Worm (Caenorhabditis elegans) whole organism, L4 larva: ENCODE results near the gene C06B3.6.

Experiments used
- D1046.2 ChIP-seq: fragments of 200-800 bp; sonication (Bioruptor generic); IDR thresholded peaks from 2 replicates; pipeline ENCODE4 v1.3.6; 2022; ENCODE audit warnings: missing genetic modification characterization, missing compliant biosample characterization
- F10B5.3 ChIP-seq: sonication (generic microtip); optimal IDR thresholded peaks from 2 replicates; lab custom pipeline; 2016; ENCODE audit warnings: mild to moderate bottlenecking, missing genetic modification characterization, missing compliant biosample characterization
- F49E8.2 ChIP-seq: sonication (generic microtip); optimal IDR thresholded peaks from 2 replicates; lab custom pipeline; 2016; ENCODE audit warnings: missing compliant biosample characterization, mild to moderate bottlenecking, missing genetic modification characterization, borderline replicate concordance
- T26A8.4 ChIP-seq: fragments of 200-800 bp; sonication (Bioruptor generic); IDR thresholded peaks from 2 replicates; pipeline ENCODE4 v1.3.6; 2022; ENCODE audit warnings: missing genetic modification characterization, missing compliant biosample characterization
- Y105C5A.15 ChIP-seq: fragments of 200-800 bp; sonication (Bioruptor generic); IDR thresholded peaks from 2 replicates; pipeline ENCODE4 v1.3.6; 2022; ENCODE audit warnings: missing genetic modification characterization, missing compliant biosample characterization
- aha-1 ChIP-seq: fragments of 150-350 bp; peaks from one replicate; lab custom pipeline; 2014; ENCODE audit warnings: missing biosample characterization, missing genetic modification characterization
- aly-2 ChIP-seq: sonication (generic microtip); optimal IDR thresholded peaks from 2 replicates; lab custom pipeline; 2018; ENCODE audit warnings: missing biosample characterization, missing genetic modification characterization
- arid-1 ChIP-seq: fragments of 200-800 bp; sonication (Bioruptor generic); conservative IDR thresholded peaks from 2 replicates; pipeline ENCODE4 v1.3.6; 2022; ENCODE audit warnings: missing genetic modification reagents, missing genetic modification characterization, missing compliant biosample characterization
- attf-4 ChIP-seq: sonication (generic microtip); optimal IDR thresholded peaks from 3 replicates; lab custom pipeline; 2017; ENCODE audit warnings: missing biosample characterization, missing genetic modification characterization
- ceh-20 ChIP-seq: fragments of 200-800 bp; sonication (Bioruptor generic); IDR thresholded peaks from 2 replicates; pipeline ENCODE4 v1.3.6; 2022; ENCODE audit warnings: missing genetic modification reagents, missing genetic modification characterization, missing compliant biosample characterization
- daf-8 ChIP-seq: fragments of 200-800 bp; sonication (Bioruptor generic); IDR thresholded peaks from 2 replicates; pipeline ENCODE4 v1.3.6; 2022; ENCODE audit warnings: missing genetic modification characterization, missing compliant biosample characterization
- egl-27 ChIP-seq: sonication (generic microtip); optimal IDR thresholded peaks from 3 replicates; lab custom pipeline; 2017; ENCODE audit warnings: missing biosample characterization, missing genetic modification reagents, missing genetic modification characterization
- egl-43 ChIP-seq: fragments of 200-800 bp; sonication (Bioruptor generic); IDR thresholded peaks from 2 replicates; pipeline ENCODE4 v1.3.6; 2022; ENCODE audit warnings: missing genetic modification reagents, missing genetic modification characterization, missing compliant biosample characterization
- hlh-11 ChIP-seq: fragments of 200-800 bp; sonication (Bioruptor generic); optimal IDR thresholded peaks from 2 replicates; lab custom pipeline; 2018; ENCODE audit warnings: mild to moderate bottlenecking, missing genetic modification characterization, missing compliant biosample characterization
- hlh-30 ChIP-seq: sonication (generic microtip); optimal IDR thresholded peaks from 2 replicates; lab custom pipeline; 2017; ENCODE audit warnings: antibody characterized with exemption, mild to moderate bottlenecking, missing genetic modification characterization, missing compliant biosample characterization; ENCODE audit not compliant: insufficient read depth
- hmg-1.1 ChIP-seq: fragments of 200-800 bp; sonication (Bioruptor generic); IDR thresholded peaks from 2 replicates; pipeline ENCODE4 v1.3.6; 2022; ENCODE audit warnings: missing genetic modification reagents, missing genetic modification characterization, missing compliant biosample characterization
- jun-1 ChIP-seq: fragments of 150-350 bp; optimal IDR thresholded peaks from 2 replicates; lab custom pipeline; 2014; ENCODE audit warnings: missing biosample characterization, missing genetic modification reagents, missing genetic modification characterization
- lin-15B ChIP-seq: fragments of 150-350 bp; sonication (generic microtip); optimal IDR thresholded peaks from 3 replicates; lab custom pipeline; 2014; ENCODE audit warnings: missing biosample characterization, missing genetic modification characterization
- lir-3 ChIP-seq: sonication (generic microtip); optimal IDR thresholded peaks from 2 replicates; lab custom pipeline; 2016; ENCODE audit warnings: mild to moderate bottlenecking, missing genetic modification characterization, missing compliant biosample characterization
- mes-2 ChIP-seq: sonication (generic microtip); optimal IDR thresholded peaks from 2 replicates; lab custom pipeline; 2016; ENCODE audit warnings: missing genotype, mild to moderate bottlenecking, missing genetic modification characterization, missing compliant biosample characterization; ENCODE audit not compliant: poor library complexity, severe bottlenecking
- mxl-2 ChIP-seq: fragments of 200-800 bp; sonication (Bioruptor generic); conservative IDR thresholded peaks from 2 replicates; pipeline ENCODE4 v1.3.6; 2022; ENCODE audit warnings: missing genetic modification reagents, missing genetic modification characterization, missing compliant biosample characterization
- nhr-10 ChIP-seq: fragments of 150-350 bp; optimal IDR thresholded peaks from 2 replicates; lab custom pipeline; 2014; ENCODE audit warnings: missing biosample characterization, missing genetic modification characterization
- nhr-237 ChIP-seq: sonication (generic microtip); optimal IDR thresholded peaks from 2 replicates; lab custom pipeline; 2017; ENCODE audit warnings: missing biosample characterization, missing genetic modification characterization
- nhr-25 ChIP-seq: sonication (generic microtip); optimal IDR thresholded peaks from 2 replicates; lab custom pipeline; 2017; ENCODE audit warnings: missing genetic modification characterization, mild to moderate bottlenecking, missing compliant biosample characterization, antibody characterized with exemption, moderate library complexity, borderline replicate concordance; ENCODE audit not compliant: insufficient read depth
- nhr-42 ChIP-seq: fragments of 200-800 bp; sonication (Bioruptor generic); IDR thresholded peaks from 2 replicates; pipeline ENCODE4 v1.3.6; 2022; ENCODE audit warnings: missing genetic modification characterization, missing compliant biosample characterization
- nhr-6 ChIP-seq: fragments of 150-350 bp; optimal IDR thresholded peaks from 2 replicates; lab custom pipeline; 2014; ENCODE audit warnings: missing biosample characterization, missing genetic modification characterization
- php-3 ChIP-seq: fragments of 200-800 bp; sonication (Bioruptor generic); IDR thresholded peaks from 2 replicates; pipeline ENCODE4 v1.3.6; 2022; ENCODE audit warnings: missing genetic modification reagents, missing genetic modification characterization, missing compliant biosample characterization
- rbr-2 ChIP-seq: sonication (generic microtip); optimal IDR thresholded peaks from 2 replicates; lab custom pipeline; 2016; ENCODE audit warnings: missing genotype, missing genetic modification characterization, missing compliant biosample characterization
- saeg-2 ChIP-seq: fragments of 200-800 bp; sonication (Bioruptor generic); IDR thresholded peaks from 2 replicates; pipeline ENCODE4 v1.3.6; 2022; ENCODE audit warnings: missing genetic modification reagents, missing genetic modification characterization, missing compliant biosample characterization
- skn-1 ChIP-seq: fragments of 150-350 bp; optimal IDR thresholded peaks from 2 replicates; lab custom pipeline; 2014; ENCODE audit warnings: missing biosample characterization, missing genetic modification characterization
- snpc-1.2 ChIP-seq: fragments of 200-800 bp; sonication (Bioruptor generic); IDR thresholded peaks from 2 replicates; pipeline ENCODE4 v1.3.6; 2022; ENCODE audit warnings: missing genetic modification reagents, missing genetic modification characterization, missing compliant biosample characterization
- unc-62 ChIP-seq, 3 experiments: fragments of 150-350 bp in 1 of 3; sonication (generic microtip); optimal IDR thresholded peaks in 2 of 3; peaks in 1 of 3; 1 replicate in 1 of 3; 2 replicates in 2 of 3; lab custom pipeline; 2014 to 2017; ENCODE audit warnings: missing biosample characterization in 3 of 3, missing genetic modification characterization in 3 of 3, missing genetic modification reagents in 3 of 3, missing genotype in 1 of 3
- vab-7 ChIP-seq: fragments of 200-800 bp; sonication (Bioruptor generic); IDR thresholded peaks from 2 replicates; pipeline ENCODE4 v1.3.6; 2022; ENCODE audit warnings: missing genetic modification reagents, missing genetic modification characterization, missing compliant biosample characterization
- zag-1 ChIP-seq: fragments of 150-350 bp; optimal IDR thresholded peaks from 2 replicates; lab custom pipeline; 2014; ENCODE audit warnings: missing biosample characterization, missing genetic modification characterization
- zfp-2 ChIP-seq: sonication (generic microtip); optimal IDR thresholded peaks from 2 replicates; lab custom pipeline; 2016; ENCODE audit warnings: mild to moderate bottlenecking, missing genetic modification characterization, missing compliant biosample characterization
- ztf-7 ChIP-seq: fragments of 150-350 bp; optimal IDR thresholded peaks from 2 replicates; lab custom pipeline; 2014; ENCODE audit warnings: missing biosample characterization, missing genetic modification characterization

C06B3.6 gene

ce11 chrV:13890473-13890872 lies 18.3 kb downstream of the C06B3.6 start, which contains the start of gene lbp-8:
lbp-8 (plus strand) TSS chrV:13890773.
- TF ChIP-seq F49E8.2 (tag; lab: Kevin White, UChicago) (no peak), nhr-237 (tag; lab: Kevin White, UChicago) (no peak), zag-1 (tag; lab: Kevin White, UChicago) (no peak), hlh-11 (tag; lab: Kevin White, UChicago) (no peak), jun-1 (tag; lab: Kevin White, UChicago) (no peak), zfp-2 (tag; lab: Kevin White, UChicago) (no peak), vab-7 (GFP tag; lab: Robert Waterston, UW) (no peak), nhr-42 (GFP tag; lab: Robert Waterston, UW) (no peak), nhr-25 (tag; lab: Kevin White, UChicago) (no peak), daf-8 (no peak), T26A8.4 (GFP tag; lab: Robert Waterston, UW) (no peak), lir-3 (tag; lab: Kevin White, UChicago) (no peak), Y105C5A.15 (GFP tag; lab: Robert Waterston, UW) (no peak), mxl-2 (GFP tag; lab: Robert Waterston, UW) (no peak), hlh-30 (tag; lab: Kevin White, UChicago) (no peak), hmg-1.1 (no peak), mes-2 (tag; lab: Kevin White, UChicago) (no peak), unc-62 (GFP tag; optimal IDR thresholded peaks at IDR 0.05 in 1 of 2; lab: Kevin White, UChicago) (no peak), unc-62 (tag; optimal IDR thresholded peaks at IDR 0.05; lab: Kevin White, UChicago) (no peak)
- TF ChIP-seq, all 104 proteins: peak for 0

- TF ChIP-seq hmg-1.1 (no peak), nhr-6 (no peak), lin-15B (no peak), php-3 (GFP tag; lab: Robert Waterston, UW) (no peak), zag-1 (tag; lab: Kevin White, UChicago) (no peak), nhr-10 (no peak), hlh-30 (tag; lab: Kevin White, UChicago) (no peak), ceh-20 (GFP tag; lab: Robert Waterston, UW) (no peak), saeg-2 (GFP tag; lab: Robert Waterston, UW) (no peak), egl-27 (tag; lab: Kevin White, UChicago) (no peak), D1046.2 (GFP tag; lab: Robert Waterston, UW) (no peak), egl-43 (no peak), rbr-2 (tag; lab: Kevin White, UChicago) (no peak)
Observed at ce11 chrV:13889516-13889915, 19.3 kb downstream of the C06B3.6 start, which contains the start of gene spp-12. spp-12 (plus strand) TSS chrV:13889816.

ce11 chrV:13887358-13887757 lies 21.4 kb downstream of the C06B3.6 start, which contains the start of gene srsx-19:
srsx-19 (plus strand) TSS chrV:13887658.
- peak; percentile 16 for TF ChIP-seq aha-1 (tag; lab: Kevin White, UChicago)
- no peak for TF ChIP-seq F10B5.3 (tag; lab: Kevin White, UChicago)
- TF ChIP-seq ztf-7 (tag; lab: Kevin White, UChicago) = no peak

ce11 chrV:13880607-13881006 lies 28.2 kb downstream of the C06B3.6 start, which contains the start of gene T22G5.3:
T22G5.3 (plus strand) TSS chrV:13880907.
- no peak for TF ChIP-seq ceh-20 (GFP tag; lab: Robert Waterston, UW)
- no peak for TF ChIP-seq aly-2 (tag; lab: Kevin White, UChicago)
- TF ChIP-seq skn-1 (tag; lab: Kevin White, UChicago) = no peak
- no peak for TF ChIP-seq attf-4
- TF ChIP-seq snpc-1.2 (GFP tag; lab: Robert Waterston, UW) = no peak
- TF ChIP-seq aha-1 (tag; lab: Kevin White, UChicago) = no peak
- TF ChIP-seq arid-1 (GFP tag; lab: Robert Waterston, UW) = no peak
